Worm (Caenorhabditis elegans) whole organism, early embryonic: ENCODE data around the gene F35H10.5.

Experiments
- aly-1 ChIP-seq: sonication (generic microtip); optimal IDR thresholded peaks from 2 replicates; lab custom pipeline; 2016; ENCODE audit warnings: missing genetic modification characterization, missing compliant biosample characterization
- ama-1 ChIP-seq: fragments of 150-350 bp; optimal IDR thresholded peaks from 2 replicates; lab custom pipeline; 2014
- ceh-13 ChIP-seq: fragments of 200-800 bp; sonication (Bioruptor generic); optimal IDR thresholded peaks from 2 replicates; lab custom pipeline; 2018; ENCODE audit warnings: mild to moderate bottlenecking, missing genetic modification characterization, missing compliant biosample characterization
- ceh-36 ChIP-seq: sonication (generic microtip); optimal IDR thresholded peaks from 2 replicates; lab custom pipeline; 2016; ENCODE audit warnings: missing genetic modification characterization, inconsistent platforms, missing compliant biosample characterization
- ets-7 ChIP-seq: sonication (generic microtip); optimal IDR thresholded peaks from 2 replicates; lab custom pipeline; 2016; ENCODE audit warnings: missing genotype, missing genetic modification characterization, missing compliant biosample characterization
- pes-1 ChIP-seq: fragments of 200-800 bp; sonication (Bioruptor generic); IDR thresholded peaks from 2 replicates; pipeline ENCODE4 v1.3.6; 2022; ENCODE audit warnings: missing genetic modification reagents, missing genetic modification characterization, missing compliant biosample characterization
- sea-1 ChIP-seq: fragments of 200-800 bp; sonication (Bioruptor generic); conservative IDR thresholded peaks from 2 replicates; pipeline ENCODE4 v1.3.6; 2022; ENCODE audit warnings: missing genetic modification characterization, missing compliant biosample characterization
- tra-4 ChIP-seq: sonication (generic microtip); optimal IDR thresholded peaks from 2 replicates; lab custom pipeline; 2017; ENCODE audit warnings: missing genetic modification characterization, missing compliant biosample characterization

- TF ChIP-seq pes-1 (GFP tag; lab: Robert Waterston, UW) (no peak), aly-1 (tag; lab: Kevin White, UChicago) (no peak), ama-1 (lab: Kevin White, UChicago) (no peak), ceh-13 (GFP tag; lab: Kevin White, UChicago) (no peak), ceh-36 (no peak), sea-1 (GFP tag; lab: Robert Waterston, UW) (no peak), tra-4 (tag; lab: Kevin White, UChicago) (no peak), ets-7 (tag; lab: Kevin White, UChicago) (no peak)
Measured at ce11 chrIV:8276609-8277008, 24.0 kb upstream of the F35H10.5 start, which contains the start of gene K07H8.12.
